Fruit fly (Drosophila melanogaster) Kc167 (cell line): Measurements from ENCODE around the gene Mnt.

Experiments used
- Myc ChIP-seq: fragments of >200 bp; optimal IDR thresholded peaks from 2 replicates; lab custom pipeline; 2017; ENCODE audit warnings: missing external identifiers
- Sin3A ChIP-seq: fragments of >200 bp; optimal IDR thresholded peaks from 2 replicates; lab custom pipeline; 2018; ENCODE audit warnings: missing external identifiers
- h ChIP-seq: fragments of >200 bp; optimal IDR thresholded peaks from 3 replicates; lab custom pipeline; 2018; ENCODE audit warnings: missing external identifiers
- insv ChIP-seq: fragments of >200 bp; optimal IDR thresholded peaks from 3 replicates; lab custom pipeline; 2018; ENCODE audit warnings: missing external identifiers
- psq ChIP-seq: fragments of >200 bp; optimal IDR thresholded peaks from 2 replicates; lab custom pipeline; 2017; ENCODE audit warnings: missing external identifiers
- ttk ChIP-seq: sonication (Bioruptor generic); optimal IDR thresholded peaks from 2 replicates; lab custom pipeline; 2017; ENCODE audit warnings: missing external identifiers

The Mnt gene

dm6 chrX:3691623-3692553 is 20.3 kb downstream of the Mnt start:
- TF ChIP-seq h (lab: Kevin White, UChicago) (no peak), psq (lab: Kevin White, UChicago) (no peak), Sin3A (lab: Kevin White, UChicago) (no peak), insv (lab: Kevin White, UChicago) (no peak), ttk (lab: Kevin White, UChicago) (no peak), Myc (lab: Kevin White, UChicago) (no peak)

dm6 chrX:3693989-3694769 is 22.6 kb downstream of the Mnt start:
- TF ChIP-seq Myc (lab: Kevin White, UChicago) = no peak
- TF ChIP-seq insv (lab: Kevin White, UChicago) = no peak
- no peak for TF ChIP-seq Sin3A (lab: Kevin White, UChicago)
- no peak for TF ChIP-seq h (lab: Kevin White, UChicago)
- TF ChIP-seq ttk (lab: Kevin White, UChicago) = no peak

- TF ChIP-seq Sin3A (lab: Kevin White, UChicago) = no peak
- no peak for TF ChIP-seq insv (lab: Kevin White, UChicago)
- TF ChIP-seq ttk (lab: Kevin White, UChicago) = no peak
- no peak for TF ChIP-seq Myc (lab: Kevin White, UChicago)
- TF ChIP-seq h (lab: Kevin White, UChicago) = no peak
- no peak for TF ChIP-seq psq (lab: Kevin White, UChicago)
Measured at dm6 chrX:3694770-3695145, 23.2 kb downstream of the Mnt start.

dm6 chrX:3695151-3695988 is 23.8 kb downstream of the Mnt start:
- TF ChIP-seq Myc (lab: Kevin White, UChicago) (no peak), insv (lab: Kevin White, UChicago) (no peak), ttk (lab: Kevin White, UChicago) (no peak), h (lab: Kevin White, UChicago) (no peak), Sin3A (lab: Kevin White, UChicago) (no peak), psq (lab: Kevin White, UChicago) (no peak)

dm6 chrX:3696540-3697206 is 25.1 kb downstream of the Mnt start:
- TF ChIP-seq Myc (lab: Kevin White, UChicago) (no peak), Sin3A (lab: Kevin White, UChicago) (no peak), insv (lab: Kevin White, UChicago) (no peak), ttk (lab: Kevin White, UChicago) (no peak), h (lab: Kevin White, UChicago) (no peak), psq (lab: Kevin White, UChicago) (no peak)

- TF ChIP-seq insv (lab: Kevin White, UChicago) (no peak), Sin3A (lab: Kevin White, UChicago) (no peak), Myc (lab: Kevin White, UChicago) (no peak), ttk (lab: Kevin White, UChicago) (no peak), h (lab: Kevin White, UChicago) (no peak), psq (lab: Kevin White, UChicago) (no peak)
Measured at dm6 chrX:3704204-3704660, 32.6 kb downstream of the Mnt start.

- TF ChIP-seq ttk (lab: Kevin White, UChicago) (no peak), Myc (lab: Kevin White, UChicago) (no peak), psq (lab: Kevin White, UChicago) (no peak), insv (lab: Kevin White, UChicago) (no peak), h (lab: Kevin White, UChicago) (no peak), Sin3A (lab: Kevin White, UChicago) (no peak)
Measured at dm6 chrX:3710531-3711084, 39.0 kb downstream of the Mnt start.

dm6 chrX:3714020-3714419 is 42.4 kb downstream of the Mnt start:
- TF ChIP-seq h (lab: Kevin White, UChicago) = no peak
- TF ChIP-seq Sin3A (lab: Kevin White, UChicago) = no peak
- no peak for TF ChIP-seq insv (lab: Kevin White, UChicago)
- no peak for TF ChIP-seq ttk (lab: Kevin White, UChicago)
- TF ChIP-seq psq (lab: Kevin White, UChicago) = no peak
- TF ChIP-seq Myc (lab: Kevin White, UChicago) = no peak

- TF ChIP-seq insv (lab: Kevin White, UChicago) = no peak
- no peak for TF ChIP-seq ttk (lab: Kevin White, UChicago)
- TF ChIP-seq Sin3A (lab: Kevin White, UChicago) = no peak
- TF ChIP-seq h (lab: Kevin White, UChicago) = no peak
- TF ChIP-seq Myc (lab: Kevin White, UChicago) = no peak
- no peak for TF ChIP-seq psq (lab: Kevin White, UChicago)
Measured at dm6 chrX:3715616-3716015, 44.0 kb downstream of the Mnt start.
